Fruit fly (Drosophila melanogaster) whole organism, prepupa: Measurements from ENCODE around the gene CG33771.

Source experiments
- CG16779 ChIP-seq: fragments of 200-800 bp; sonication (Bioruptor generic); optimal IDR thresholded peaks from 3 replicates; lab custom pipeline; 2017; ENCODE audit warnings: missing biosample characterization, mild to moderate bottlenecking, missing genetic modification characterization
- CG3032 ChIP-seq: fragments of 200-800 bp; optimal IDR thresholded peaks from 2 replicates; lab custom pipeline; 2019; ENCODE audit warnings: missing biosample characterization, mild to moderate bottlenecking, missing genetic modification characterization, moderate library complexity

dm6 chr3L:22649096-22649495, at the start of gene CG33771:
- no peak for TF ChIP-seq CG16779 (tag; lab: Kevin White, UChicago)
- TF ChIP-seq CG3032 (tag; lab: Kevin White, UChicago), result no peak
